Worm (Caenorhabditis elegans): ENCODE data around the gene bath-21.
"Not testable (repeated sequence)": the region's sequence is repeated elsewhere in the genome, so short reads cannot be mapped to it uniquely, and the experiment has no call there.

Gene bath-21

ce11 chrII:2030367-2030766 is 3.9 kb upstream of the bath-21 start, which contains the start of gene bath-3:
TSS of gene bath-3 (minus strand) at chrII:2030467.
- TF ChIP-seq lin-11 (tag; optimal IDR thresholded peaks at IDR 0.05): no peak
- no peak for TF ChIP-seq lsy-2 (tag; optimal IDR thresholded peaks at IDR 0.05)
- TF ChIP-seq sem-4 (tag; optimal IDR thresholded peaks at IDR 0.05): no peak
- TF ChIP-seq nhr-25 (tag; optimal IDR thresholded peaks at IDR 0.05): no peak
- no peak for TF ChIP-seq ceh-82 (tag; optimal IDR thresholded peaks at IDR 0.05)
- no peak for TF ChIP-seq ama-1 (optimal IDR thresholded peaks at IDR 0.05)
- TF ChIP-seq unc-55 (GFP tag; optimal IDR thresholded peaks at IDR 0.05): no peak
- TF ChIP-seq peb-1 (tag; optimal IDR thresholded peaks at IDR 0.05): no peak
- no peak for TF ChIP-seq fos-1 (tag; optimal IDR thresholded peaks at IDR 0.05)
- TF ChIP-seq zag-1 (tag; optimal IDR thresholded peaks at IDR 0.05): no peak
- no peak for TF ChIP-seq aly-2 (tag; optimal IDR thresholded peaks at IDR 0.05)
- no peak for TF ChIP-seq egl-27 (tag; optimal IDR thresholded peaks at IDR 0.05)
- no peak for TF ChIP-seq sma-9 (GFP tag; optimal IDR thresholded peaks at IDR 0.05)
- TF ChIP-seq sma-9 (tag; optimal IDR thresholded peaks at IDR 0.05): no peak
- no peak for TF ChIP-seq crh-2 (tag; optimal IDR thresholded peaks at IDR 0.05)
- TF ChIP-seq nhr-23 (tag; optimal IDR thresholded peaks at IDR 0.05): no peak
- no peak for TF ChIP-seq skn-1 (tag; optimal IDR thresholded peaks at IDR 0.05)
- TF ChIP-seq nhr-12 (tag; optimal IDR thresholded peaks at IDR 0.05): no peak

- TF ChIP-seq C34F6.9 (tag; optimal IDR thresholded peaks at IDR 0.05) (no peak), nhr-21 (tag; optimal IDR thresholded peaks at IDR 0.05) (no peak), F13H6.1 (tag; optimal IDR thresholded peaks at IDR 0.05) (no peak), unc-39 (tag; optimal IDR thresholded peaks at IDR 0.05) (no peak), Y55F3AM.14 (GFP tag; optimal IDR thresholded peaks at IDR 0.05) (no peak), lsy-2 (tag; optimal IDR thresholded peaks at IDR 0.05) (no peak), ztf-11 (tag; optimal IDR thresholded peaks at IDR 0.05) (no peak), unc-55 (GFP tag; optimal IDR thresholded peaks at IDR 0.05) (no peak), blmp-1 (tag; optimal IDR thresholded peaks at IDR 0.05; ENCODE audit: insufficient read depth) (no peak), nhr-25 (tag; optimal IDR thresholded peaks at IDR 0.05) (no peak), elt-3 (tag; optimal IDR thresholded peaks at IDR 0.05) (no peak), nhr-6 (tag; optimal IDR thresholded peaks at IDR 0.05) (no peak), peb-1 (tag; optimal IDR thresholded peaks at IDR 0.05) (no peak), crh-2 (tag; optimal IDR thresholded peaks at IDR 0.05) (no peak), ztf-4 (tag; optimal IDR thresholded peaks at IDR 0.05) (no peak), R02D3.7 (tag; optimal IDR thresholded peaks at IDR 0.05) (no peak)
These were observed 2.3 kb upstream of the bath-21 start, which contains the start of gene bath-1 for ce11 chrII:2028712-2029111. TSS of gene bath-1 (minus strand) at chrII:2028812.

DNA sequence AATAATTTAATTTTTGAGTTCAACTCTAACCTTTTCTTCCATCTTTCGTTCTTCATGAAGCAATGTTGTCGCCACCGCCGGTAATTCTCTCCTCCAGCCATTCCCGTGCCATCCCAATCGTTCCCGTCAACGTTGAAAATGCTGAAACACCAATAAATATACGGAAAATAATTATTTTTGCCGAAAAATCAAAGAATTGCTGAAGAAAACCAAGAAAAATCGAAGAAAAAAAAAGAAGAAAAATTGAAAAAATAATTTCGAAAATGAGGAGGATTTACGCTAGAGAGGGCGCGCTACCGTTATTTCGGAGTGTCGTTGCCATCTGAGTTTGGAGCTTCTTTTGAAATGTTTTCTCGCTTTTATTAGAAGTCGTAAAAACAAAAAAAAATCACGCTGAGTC is 2.9 kb downstream of the bath-21 start, which contains the start of gene cya-2:
cya-2 (minus strand) TSS at position 101 of the 400 bp plus-strand sequence.
- TF ChIP-seq aly-2, fos-1, crh-2 (tag; optimal IDR thresholded peaks at IDR 0.05): not testable (repeated sequence)

DNA sequence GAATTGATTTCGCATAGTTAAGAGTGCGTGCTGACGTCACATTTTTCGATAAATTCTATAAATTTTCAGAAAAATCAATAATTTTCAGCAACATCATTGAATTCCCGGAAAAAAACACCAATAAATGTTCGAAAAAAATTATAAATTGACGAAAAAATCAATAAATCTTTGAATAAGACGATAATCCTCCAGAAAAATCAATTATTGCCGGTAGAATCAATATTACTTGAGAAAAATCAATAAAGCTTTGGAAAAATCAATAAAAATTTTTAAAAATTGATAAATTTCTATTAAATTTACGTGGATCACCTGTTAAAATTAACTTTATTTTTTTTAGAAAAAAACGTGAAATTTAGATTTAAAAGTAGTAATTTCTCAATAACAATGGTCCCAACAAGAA is 12.6 kb downstream of the bath-21 start:
- no peak for TF ChIP-seq ceh-16 (tag; optimal IDR thresholded peaks at IDR 0.05)
- no peak for TF ChIP-seq dmd-4 (tag; optimal IDR thresholded peaks at IDR 0.05)
- no peak for TF ChIP-seq nhr-11 (tag; optimal IDR thresholded peaks at IDR 0.05)
- TF ChIP-seq unc-55 (GFP tag; optimal IDR thresholded peaks at IDR 0.05): no peak
- no peak for TF ChIP-seq sma-3 (GFP tag; optimal IDR thresholded peaks at IDR 0.05)
- TF ChIP-seq elt-1 (tag; optimal IDR thresholded peaks at IDR 0.05): no peak
- TF ChIP-seq ztf-4 (tag; optimal IDR thresholded peaks at IDR 0.05): no peak
- no peak for TF ChIP-seq nhr-23 (tag; optimal IDR thresholded peaks at IDR 0.05)
- no peak for TF ChIP-seq ZK546.5 (tag; optimal IDR thresholded peaks at IDR 0.05)
- no peak for TF ChIP-seq lin-11 (tag; optimal IDR thresholded peaks at IDR 0.05)
- no peak for TF ChIP-seq crh-2 (tag; optimal IDR thresholded peaks at IDR 0.05)
- no peak for TF ChIP-seq elt-3 (tag; optimal IDR thresholded peaks at IDR 0.05)
- TF ChIP-seq lin-39 (tag; optimal IDR thresholded peaks at IDR 0.05): no peak
- TF ChIP-seq ceh-82 (tag; optimal IDR thresholded peaks at IDR 0.05): no peak

DNA sequence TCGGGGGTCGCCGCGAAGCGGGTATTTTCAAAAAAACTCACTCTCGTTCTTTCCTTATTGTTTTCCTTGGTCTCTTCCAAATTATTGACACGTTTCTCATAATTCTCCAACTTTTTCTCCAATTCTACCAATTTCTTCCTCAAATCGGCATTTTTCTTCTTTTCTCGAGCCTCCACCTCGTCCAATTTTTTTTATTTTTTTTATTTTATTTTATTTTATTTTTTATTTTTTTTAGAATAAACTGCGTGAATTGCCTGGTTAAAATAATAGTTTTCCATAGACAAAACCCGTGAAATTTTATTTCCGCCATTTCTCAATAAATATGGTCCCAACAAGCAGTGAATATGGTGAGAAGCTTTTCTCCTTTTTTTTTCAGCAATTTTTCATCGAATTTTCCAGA is 13.7 kb downstream of the bath-21 start, which contains the start of gene F59H6.15:
F59H6.15 (plus strand) TSS at position 301 of the 400 bp plus-strand sequence.
- TF ChIP-seq C34F6.9 (tag; optimal IDR thresholded peaks at IDR 0.05) (no peak), F13H6.1 (tag; optimal IDR thresholded peaks at IDR 0.05) (no peak)

All from whole organism, L2 larva.